Worm (Caenorhabditis elegans): Measurements from ENCODE around the gene snf-12.
A peak's percentile ranks its signal among the peaks of the same experiment; 100 is the strongest.

Gene snf-12

DNA sequence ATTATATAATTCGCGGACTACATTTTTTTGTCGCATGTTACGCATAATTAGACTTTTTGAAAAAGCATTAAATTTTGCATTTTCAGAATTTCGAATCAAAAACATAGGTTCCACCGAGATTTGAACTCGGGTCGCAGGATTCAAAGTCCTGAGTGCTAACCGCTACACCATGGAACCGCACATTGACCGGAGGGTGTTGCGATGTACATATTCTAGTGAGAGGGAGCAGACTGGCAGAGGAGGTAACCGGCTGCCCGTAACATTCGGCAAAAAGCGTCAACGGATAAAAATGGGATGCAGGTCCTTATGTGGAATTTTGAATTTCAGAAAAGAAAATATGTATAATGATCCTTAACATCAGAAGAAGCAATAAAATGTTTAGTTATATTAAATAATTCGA lies 48.9 kb downstream of the snf-12 start (continued):
- TF ChIP-seq madf-5 (GFP tag; IDR thresholded peaks at IDR 0.05) (peak in 1 of 2 experiments; percentile 72; a peak in 2 of 4 replicates), ceh-32 (tag; optimal IDR thresholded peaks at IDR 0.05; ENCODE audit: poor library complexity) (no peak), nhr-102 (tag; optimal IDR thresholded peaks at IDR 0.05) (no peak), daf-12 (tag; optimal IDR thresholded peaks at IDR 0.05) (no peak), Y105C5A.15 (GFP tag; IDR thresholded peaks at IDR 0.05) (0 out of 2 replicates have a peak, but pooled peaks have one; percentile 61), dmd-9 (GFP tag; IDR thresholded peaks at IDR 0.05) (peak; percentile 66), cey-2 (tag; optimal IDR thresholded peaks at IDR 0.05; ENCODE audit: borderline replicate concordance, insufficient read depth) (no peak), dmd-8 (GFP tag; IDR thresholded peaks at IDR 0.05) (peak; percentile 93)

DNA sequence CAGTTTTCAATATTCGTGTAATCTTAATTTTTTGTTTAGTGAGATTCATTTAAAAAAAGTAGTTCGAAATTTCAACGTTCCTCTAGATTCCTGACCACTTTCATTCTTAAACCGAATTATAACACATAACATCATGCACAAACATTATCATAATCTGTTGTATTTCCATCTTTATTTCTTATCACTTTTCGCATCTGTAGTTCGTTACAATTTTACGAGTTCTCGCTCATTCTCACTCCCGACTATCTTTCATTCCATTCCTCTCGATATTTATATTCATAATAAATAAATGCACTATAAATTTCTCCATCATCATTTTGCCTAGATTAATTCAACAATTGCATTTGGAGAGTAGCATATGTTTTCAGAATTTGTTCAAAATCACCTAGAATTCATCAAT lies 51.9 kb downstream of the snf-12 start:
- TF ChIP-seq pqm-1 (tag; optimal IDR thresholded peaks at IDR 0.05) (peak; percentile 54), mes-2 (tag; optimal IDR thresholded peaks at IDR 0.05; ENCODE audit: poor library complexity, severe bottlenecking) (no peak), nhr-28 (tag; optimal IDR thresholded peaks at IDR 0.05) (peak; percentile 31), daf-16 (GFP tag; optimal IDR thresholded peaks at IDR 0.05) (no peak), daf-16 (tag; optimal IDR thresholded peaks at IDR 0.05) (peak; percentile 28)

DNA sequence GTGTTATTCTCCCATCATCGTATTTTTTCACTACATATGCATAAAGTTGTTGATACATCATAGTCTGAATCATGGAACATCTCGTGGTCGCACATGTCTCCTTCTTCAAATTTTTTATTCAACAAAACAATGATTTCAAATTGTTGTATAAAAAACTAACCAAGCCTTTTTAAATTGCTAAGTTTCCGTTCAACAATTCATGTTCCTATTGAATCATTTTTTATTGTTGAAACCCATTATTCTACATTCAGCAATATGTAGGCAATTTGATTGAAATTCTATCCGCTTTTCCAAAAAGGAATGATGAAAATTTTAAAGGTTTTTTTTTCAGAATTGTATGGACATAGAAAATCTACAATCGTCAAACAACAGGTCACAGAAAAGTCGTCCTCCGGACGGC lies 53.4 kb downstream of the snf-12 start, which contains the start of gene ajm-1:
Gene ajm-1, plus strand, starts transcription at position 301 of the 400 bp plus-strand sequence.
- TF ChIP-seq unc-62 (GFP tag; optimal IDR thresholded peaks at IDR 0.05 in 1 of 2) (no peak), unc-62 (tag; optimal IDR thresholded peaks at IDR 0.05) (no peak), madf-9 (GFP tag; conservative IDR thresholded peaks at IDR 0.05) (no peak), tag-97 (GFP tag; IDR thresholded peaks at IDR 0.05) (no peak), F44E2.7 (GFP tag; IDR thresholded peaks at IDR 0.05) (no peak), ztf-11 (tag; optimal IDR thresholded peaks at IDR 0.05) (no peak), nhr-10 (tag; optimal IDR thresholded peaks at IDR 0.05) (no peak), tra-1 (GFP tag; IDR thresholded peaks at IDR 0.05) (no peak), egl-27 (tag; optimal IDR thresholded peaks at IDR 0.05) (no peak), ceh-82 (tag; optimal IDR thresholded peaks at IDR 0.05) (no peak), zag-1 (tag; optimal IDR thresholded peaks at IDR 0.05) (no peak), spr-3 (GFP tag; optimal IDR thresholded peaks at IDR 0.05) (no peak), php-3 (GFP tag; IDR thresholded peaks at IDR 0.05) (no peak), ama-1 (optimal IDR thresholded peaks at IDR 0.05) (no peak), nhr-41 (GFP tag; IDR thresholded peaks at IDR 0.05) (no peak), pqm-1 (tag; optimal IDR thresholded peaks at IDR 0.05) (no peak), spr-1 (tag; optimal IDR thresholded peaks at IDR 0.05) (no peak), lir-3 (tag; optimal IDR thresholded peaks at IDR 0.05) (no peak), vab-7 (GFP tag; IDR thresholded peaks at IDR 0.05) (no peak), Y75B8A.6 (GFP tag; IDR thresholded peaks at IDR 0.05) (no peak)

All from whole organism, L4 larva.